Fruit fly (Drosophila melanogaster): Measurements from ENCODE around the gene CG31076.
A peak's percentile ranks its signal among the peaks of the same experiment; 100 is the strongest.

Gene CG31076

DNA sequence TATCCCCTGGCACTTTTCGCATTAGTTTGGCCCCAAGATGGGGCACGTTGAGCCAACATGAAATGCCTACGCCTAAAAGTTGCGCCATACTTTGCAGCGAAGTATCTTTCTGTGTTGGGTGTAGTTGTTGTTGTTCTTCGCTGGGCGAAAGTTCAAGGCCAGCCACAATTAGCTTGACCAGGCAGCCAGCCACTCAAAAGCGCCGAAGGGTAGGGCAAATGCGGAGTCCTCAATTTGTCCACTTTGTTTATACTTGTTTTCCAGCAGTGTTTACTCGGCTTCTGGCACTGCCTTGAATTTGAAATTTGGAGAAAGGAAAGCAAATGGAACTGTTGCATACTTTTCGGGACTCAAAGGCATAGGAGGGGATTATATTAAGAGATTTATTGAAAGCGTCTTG, 32.5 kb downstream of the CG31076 start:
- no peak for TF ChIP-seq CG17801 (GFP tag; optimal IDR thresholded peaks at IDR 0.05; ENCODE audit: partially characterized antibody)

DNA sequence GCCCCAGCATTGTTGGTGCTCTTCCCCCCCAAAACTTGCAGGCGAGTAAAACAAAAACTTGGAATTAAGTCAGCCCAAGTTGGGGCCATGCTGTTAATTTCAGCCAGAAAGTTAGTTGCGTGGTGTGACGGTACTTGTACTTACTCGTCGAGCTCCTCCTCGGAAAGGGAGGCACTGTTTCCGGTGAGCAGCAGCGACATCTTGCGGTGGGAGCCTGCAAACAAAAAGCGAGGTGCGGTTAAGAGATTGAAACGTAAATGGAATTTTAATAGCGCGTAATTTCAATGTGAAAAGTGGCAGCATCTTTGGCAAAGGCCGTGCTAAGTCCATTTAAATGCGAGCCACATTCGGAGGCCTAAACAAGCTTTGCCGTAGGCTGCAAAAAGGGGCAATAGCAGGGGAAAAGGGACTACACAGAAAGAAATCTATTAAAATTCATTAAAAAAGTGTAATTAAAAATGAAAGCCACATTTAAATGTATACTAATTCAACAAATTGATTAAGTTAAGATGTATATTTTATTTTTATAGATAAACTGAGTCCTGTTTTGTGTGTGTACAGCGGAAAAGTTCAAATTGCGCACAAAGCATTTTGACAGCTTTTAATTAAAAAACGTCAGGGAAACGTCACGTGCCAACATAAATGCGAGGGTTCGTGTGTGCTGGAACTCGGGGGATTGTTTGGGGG, 33.1 kb downstream of the CG31076 start:
- TF ChIP-seq CG17801 (GFP tag; optimal IDR thresholded peaks at IDR 0.05; ENCODE audit: partially characterized antibody): no peak

DNA sequence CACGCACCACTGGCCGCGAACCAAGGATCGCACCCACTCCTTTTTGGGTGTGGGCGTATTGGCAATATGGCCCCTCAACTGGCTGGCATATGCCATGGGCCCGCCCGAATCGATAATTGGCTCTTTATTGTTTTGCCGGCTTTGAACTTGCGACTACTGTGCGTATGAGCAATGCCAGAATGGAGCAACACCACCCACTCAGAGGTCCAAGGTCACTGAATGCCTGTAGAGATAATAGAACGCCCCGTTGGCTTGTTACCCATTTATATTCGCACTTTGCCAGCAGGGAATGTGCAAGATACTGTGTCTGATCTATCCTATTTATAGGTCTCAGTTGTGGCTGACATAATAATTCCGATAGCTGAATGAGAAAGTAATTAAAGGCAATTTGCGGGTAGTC, 34.1 kb downstream of the CG31076 start:
- no peak for TF ChIP-seq CG17801 (GFP tag; optimal IDR thresholded peaks at IDR 0.05; ENCODE audit: partially characterized antibody)

DNA sequence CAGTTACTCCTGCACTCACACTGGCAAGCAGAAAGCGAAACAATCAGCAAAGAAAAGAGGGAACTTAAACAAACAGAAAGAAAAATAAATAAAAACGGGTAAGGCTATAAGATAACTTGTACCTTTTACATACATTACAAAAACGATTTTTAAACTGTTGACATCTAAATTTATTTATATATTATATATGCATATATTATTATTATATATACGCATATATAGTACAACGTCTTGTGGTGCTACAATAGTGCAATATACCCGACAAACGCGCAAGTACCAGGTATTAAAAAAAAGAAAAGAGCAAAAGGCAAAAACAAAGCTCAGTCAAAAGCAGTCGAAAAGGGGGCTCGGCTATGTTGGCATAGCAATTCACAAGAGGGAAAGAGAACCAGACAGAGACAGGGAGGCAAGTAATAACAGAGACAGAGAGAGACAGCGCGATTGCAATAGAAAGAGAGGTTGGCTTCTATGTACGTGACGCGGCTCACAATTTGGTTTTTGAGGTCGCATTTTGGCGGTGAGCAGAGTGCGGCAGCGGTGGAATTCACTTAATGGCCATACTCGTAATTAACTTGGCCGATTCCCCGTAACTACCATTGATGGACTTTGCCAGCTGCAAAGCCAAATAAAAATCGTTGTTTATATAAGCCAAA, 35.5 kb downstream of the CG31076 start:
- TF ChIP-seq CG17801 (GFP tag; optimal IDR thresholded peaks at IDR 0.05; ENCODE audit: partially characterized antibody): peak; percentile 89

DNA sequence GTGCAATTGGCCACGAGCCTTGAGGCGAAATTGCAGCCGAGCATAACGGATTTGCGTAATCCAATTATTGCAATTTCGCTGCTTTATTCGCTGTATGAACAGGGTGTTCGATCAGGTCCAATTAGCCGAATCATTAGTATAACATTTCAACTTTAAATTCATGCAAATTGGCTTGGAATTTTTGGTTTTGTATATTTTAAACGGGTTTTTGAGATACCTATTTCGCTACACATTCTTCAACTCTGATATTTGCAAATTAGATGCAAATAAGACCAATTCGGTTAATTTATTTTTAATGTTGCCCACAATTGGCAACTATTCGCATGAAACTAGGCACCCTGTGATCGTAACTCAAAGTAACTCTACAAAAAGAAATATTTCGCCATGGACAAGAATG, 36.2 kb downstream of the CG31076 start:
- peak; percentile 99 for TF ChIP-seq CG17801 (GFP tag; optimal IDR thresholded peaks at IDR 0.05; ENCODE audit: partially characterized antibody)

DNA sequence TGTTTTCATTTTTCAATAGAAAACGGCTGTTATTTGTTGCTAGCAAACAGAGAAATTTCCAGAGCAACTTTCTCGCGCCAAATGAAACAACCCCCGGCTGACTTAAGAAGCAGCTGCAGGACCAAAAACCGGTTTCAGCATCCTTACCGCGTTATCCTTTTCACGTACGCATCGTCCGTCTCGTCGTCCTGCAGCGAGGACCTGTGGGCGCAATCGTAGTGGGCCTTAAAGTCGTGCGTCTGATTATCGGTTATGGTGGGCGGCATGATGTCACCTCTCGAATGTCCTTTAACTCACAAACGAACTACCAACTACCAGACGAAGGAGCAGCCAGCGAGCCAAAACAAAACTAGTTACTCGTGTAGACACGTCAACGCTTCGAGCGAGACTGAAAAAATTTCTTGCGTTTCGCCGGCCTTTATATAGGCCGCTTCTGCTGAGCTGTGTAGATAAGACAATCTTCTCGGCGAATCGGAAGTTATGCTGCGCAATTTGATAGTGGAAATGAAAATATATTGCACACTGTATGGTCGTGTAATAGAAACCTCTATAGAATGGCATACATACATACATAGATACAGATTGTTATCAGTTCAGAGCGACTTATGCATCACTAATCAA, 36.7 kb downstream of the CG31076 start:
- no peak for TF ChIP-seq CG17801 (GFP tag; optimal IDR thresholded peaks at IDR 0.05; ENCODE audit: partially characterized antibody)

DNA sequence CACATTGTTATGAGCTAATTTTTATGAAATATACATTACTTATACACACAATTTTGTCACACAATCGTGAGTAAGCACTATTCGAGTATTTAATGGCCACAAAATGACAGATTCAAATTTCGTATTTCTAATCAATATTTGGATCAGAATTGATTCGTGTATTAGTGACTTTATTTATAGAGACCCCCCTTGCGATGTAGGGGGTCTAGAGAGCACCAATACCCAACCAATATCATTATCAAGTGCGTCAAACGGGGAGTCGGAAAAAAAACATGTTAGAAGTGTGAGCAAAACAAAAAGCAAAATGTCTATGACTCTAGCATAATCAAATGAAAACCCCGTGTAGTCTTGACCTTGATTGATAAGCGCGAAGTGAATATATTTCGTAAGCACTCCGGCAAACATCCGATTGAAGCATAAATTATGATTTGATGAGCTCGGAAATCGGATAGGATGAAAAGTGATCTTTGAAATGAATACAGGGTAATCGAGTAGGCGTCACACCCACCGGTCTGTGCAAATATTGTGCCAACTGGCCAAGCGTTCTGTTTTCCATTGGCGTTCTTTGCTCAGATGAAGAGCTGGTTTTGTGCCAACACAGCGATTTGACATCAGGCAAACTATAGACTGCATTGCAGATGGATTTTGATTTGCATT, 37.3 kb downstream of the CG31076 start:
- no peak for TF ChIP-seq CG17801 (GFP tag; optimal IDR thresholded peaks at IDR 0.05; ENCODE audit: partially characterized antibody)

DNA sequence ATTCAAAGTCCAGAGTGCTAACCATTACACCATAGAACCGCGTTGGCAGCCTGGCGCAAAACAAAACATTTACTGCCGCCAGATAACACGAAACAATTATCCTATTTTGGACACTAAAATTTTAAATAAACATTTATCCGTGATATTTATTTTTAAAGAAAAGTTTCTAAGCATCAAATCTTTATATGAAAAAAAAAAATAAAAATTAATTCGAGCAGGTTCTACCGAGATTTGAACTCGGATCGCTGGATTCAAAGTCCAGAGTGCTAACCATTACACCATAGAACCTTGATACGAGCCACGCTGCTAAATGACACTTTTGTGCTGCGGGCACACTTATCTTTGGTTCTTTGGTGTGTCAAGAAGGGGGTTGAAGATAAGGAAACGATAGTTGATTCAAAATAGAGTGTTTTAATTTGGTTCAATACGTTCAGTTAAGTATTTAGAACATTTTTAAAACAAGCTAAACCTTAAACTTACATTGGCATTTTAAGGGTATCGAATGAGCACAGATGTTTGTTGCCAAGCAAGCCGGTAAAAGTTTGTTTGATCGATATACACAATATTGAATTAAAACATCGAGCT, 42.3 kb downstream of the CG31076 start, which contains the start of gene Spag1:
Spag1 (plus strand) TSS at position 535 of the 585 bp plus-strand sequence.
- TF ChIP-seq CG17801 (GFP tag; optimal IDR thresholded peaks at IDR 0.05; ENCODE audit: partially characterized antibody): peak; percentile 63

DNA sequence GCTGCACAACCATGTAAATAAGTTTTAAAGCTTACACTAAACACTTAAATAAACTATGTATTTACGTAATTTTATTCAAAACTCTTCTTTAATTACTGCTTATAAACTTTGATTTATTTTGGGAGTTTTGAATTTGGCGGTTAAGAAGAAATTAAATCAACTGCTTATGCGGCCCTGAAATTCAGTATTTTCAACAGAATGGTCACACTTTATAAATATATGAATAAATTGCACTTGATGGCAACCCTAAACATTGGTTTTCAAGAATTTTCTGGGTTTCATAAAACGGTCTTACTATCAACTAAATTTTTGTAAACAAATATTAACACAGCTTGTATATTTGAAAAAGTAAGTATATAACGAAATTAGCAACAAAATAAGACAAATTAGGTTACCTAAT, 44.4 kb downstream of the CG31076 start, which contains the start of gene CG14252:
CG14252 (plus strand) TSS at position 302 of the 400 bp plus-strand sequence.
- TF ChIP-seq CG17801 (GFP tag; optimal IDR thresholded peaks at IDR 0.05; ENCODE audit: partially characterized antibody): no peak

Data from ovary, adult (tissue).